Fruit fly (Drosophila melanogaster) whole organism, embryonic: Measurements from ENCODE around the gene eIF4G2.
A peak's percentile ranks its signal among the peaks of the same experiment; 100 is the strongest.

Experiments used
- ATbp ChIP-seq: fragments of 200-800 bp; sonication (Bioruptor generic); optimal IDR thresholded peaks from 2 replicates; lab custom pipeline; 2017; ENCODE audit warnings: missing biosample characterization, mild to moderate bottlenecking, missing genetic modification characterization, missing genetic modification reagents
- Abd-B ChIP-seq: fragments of 200-800 bp; sonication (Bioruptor generic); optimal IDR thresholded peaks from 2 replicates; lab custom pipeline; 2018; ENCODE audit warnings: missing biosample characterization, mild to moderate bottlenecking, missing genetic modification characterization, moderate library complexity
- CG10147 ChIP-seq: fragments of 200-800 bp; sonication (Bioruptor generic); optimal IDR thresholded peaks from 2 replicates; lab custom pipeline; 2019; ENCODE audit warnings: missing biosample characterization, mild to moderate bottlenecking, missing genetic modification characterization, moderate library complexity
- CG10979 ChIP-seq: fragments of 200-800 bp; sonication (Bioruptor generic); optimal IDR thresholded peaks from 2 replicates; lab custom pipeline; 2018; ENCODE audit warnings: missing biosample characterization, mild to moderate bottlenecking, missing genetic modification characterization, moderate library complexity
- CG11085 ChIP-seq: fragments of 200-800 bp; sonication (Bioruptor generic); IDR thresholded peaks from 2 replicates; pipeline ENCODE4 v1.3.6; 2022; ENCODE audit warnings: missing biosample characterization, missing genetic modification characterization
- CG11398 ChIP-seq: fragments of 200-800 bp; sonication (Bioruptor generic); optimal IDR thresholded peaks from 2 replicates; lab custom pipeline; 2016; ENCODE audit warnings: missing biosample characterization, missing genetic modification characterization
- CG12219 ChIP-seq: fragments of 200-800 bp; sonication (Bioruptor generic); optimal IDR thresholded peaks from 3 replicates; lab custom pipeline; 2018; ENCODE audit warnings: missing biosample characterization, mild to moderate bottlenecking, missing genetic modification characterization
- CG13624 ChIP-seq: fragments of 200-800 bp; sonication (Bioruptor generic); optimal IDR thresholded peaks from 2 replicates; lab custom pipeline; 2016; ENCODE audit warnings: missing biosample characterization, missing genetic modification characterization
- CG15073 ChIP-seq: fragments of 200-800 bp; sonication (Bioruptor generic); optimal IDR thresholded peaks from 2 replicates; lab custom pipeline; 2016; ENCODE audit warnings: missing biosample characterization, missing genetic modification characterization
- CG1529 ChIP-seq: fragments of 200-800 bp; sonication (Bioruptor generic); optimal IDR thresholded peaks from 3 replicates; lab custom pipeline; 2018; ENCODE audit warnings: missing biosample characterization, missing genetic modification characterization
- CG15514 ChIP-seq: fragments of 200-800 bp; sonication (Bioruptor generic); optimal IDR thresholded peaks from 3 replicates; lab custom pipeline; 2017; ENCODE audit warnings: missing biosample characterization, missing genetic modification characterization, mild to moderate bottlenecking, moderate library complexity, missing genetic modification reagents
- CG15696 ChIP-seq: fragments of 200-800 bp; sonication (Bioruptor generic); optimal IDR thresholded peaks from 2 replicates; lab custom pipeline; 2019; ENCODE audit warnings: missing biosample characterization, mild to moderate bottlenecking, missing genetic modification characterization, moderate library complexity
- CG18476 ChIP-seq: fragments of 200-800 bp; sonication (Bioruptor generic); optimal IDR thresholded peaks from 2 replicates; lab custom pipeline; 2016; ENCODE audit warnings: missing biosample characterization, mild to moderate bottlenecking, missing genetic modification characterization
- CG33213 ChIP-seq: fragments of 200-800 bp; sonication (Bioruptor generic); optimal IDR thresholded peaks from 3 replicates; lab custom pipeline; 2016; ENCODE audit warnings: missing biosample characterization, missing genetic modification characterization
- CG4404 ChIP-seq: fragments of 200-800 bp; sonication (Bioruptor generic); IDR thresholded peaks from 2 replicates; pipeline ENCODE4 v1.3.6; 2022; ENCODE audit warnings: missing biosample characterization, missing genetic modification characterization
- CG5953 ChIP-seq: fragments of 200-800 bp; sonication (Bioruptor generic); IDR thresholded peaks from 2 replicates; pipeline ENCODE4 v1.3.6; 2022; ENCODE audit warnings: missing biosample characterization, missing genetic modification characterization
- CG6654 ChIP-seq: fragments of 200-800 bp; sonication (Bioruptor generic); optimal IDR thresholded peaks from 2 replicates; lab custom pipeline; 2017; ENCODE audit warnings: missing biosample characterization, mild to moderate bottlenecking, missing genetic modification characterization
- CG6791 ChIP-seq: fragments of 200-800 bp; sonication (Bioruptor generic); IDR thresholded peaks from 3 replicates; pipeline ENCODE4 v1.3.6; 2022; ENCODE audit warnings: missing biosample characterization, missing genetic modification characterization; ENCODE audit not compliant: partially characterized antibody
- CG7271 ChIP-seq: fragments of 200-800 bp; sonication (Bioruptor generic); optimal IDR thresholded peaks from 2 replicates; lab custom pipeline; 2018; ENCODE audit warnings: missing biosample characterization, mild to moderate bottlenecking, missing genetic modification characterization, moderate library complexity
- CTCF ChIP-seq: fragments of 200-800 bp; sonication (Bioruptor generic); optimal IDR thresholded peaks from 2 replicates; lab custom pipeline; 2017; ENCODE audit warnings: missing biosample characterization, mild to moderate bottlenecking, missing genetic modification characterization, moderate library complexity
- D ChIP-seq, 2 experiments: fragments of 200-800 bp in 1 of 2; fragments of >200 bp in 1 of 2; sonication (Bioruptor generic) in 1 of 2; optimal IDR thresholded peaks; 2 replicates in 1 of 2; 3 replicates in 1 of 2; lab custom pipeline; 2017; ENCODE audit warnings: mild to moderate bottlenecking in 1 of 2, missing biosample characterization in 1 of 2, missing genetic modification characterization in 1 of 2, missing genetic modification reagents in 1 of 2
- Doc2 ChIP-seq: fragments of 200-800 bp; sonication (Bioruptor generic); IDR thresholded peaks from 2 replicates; pipeline ENCODE4 v1.3.6; 2022; ENCODE audit warnings: missing biosample characterization, missing genetic modification characterization
- Doc3 ChIP-seq: fragments of 200-800 bp; sonication (Bioruptor generic); IDR thresholded peaks from 3 replicates; pipeline ENCODE4 v1.3.6; 2022; ENCODE audit warnings: missing biosample characterization, missing genetic modification characterization; ENCODE audit not compliant: partially characterized antibody
- HHEX ChIP-seq: fragments of 200-800 bp; sonication (Bioruptor generic); optimal IDR thresholded peaks from 3 replicates; lab custom pipeline; 2017; ENCODE audit warnings: missing biosample characterization, mild to moderate bottlenecking, missing genetic modification characterization, missing genetic modification reagents
- Hr51 ChIP-seq, 2 experiments: fragments of 200-800 bp; sonication (Bioruptor generic); optimal IDR thresholded peaks; 2 replicates in 1 of 2; 3 replicates in 1 of 2; lab custom pipeline; 2016 to 2018; ENCODE audit warnings: missing biosample characterization in 2 of 2, missing genetic modification characterization in 2 of 2, mild to moderate bottlenecking in 1 of 2, moderate library complexity in 1 of 2
- Lhr ChIP-seq: fragments of 200-800 bp; sonication (Bioruptor generic); optimal IDR thresholded peaks from 3 replicates; lab custom pipeline; 2017; ENCODE audit warnings: mild to moderate bottlenecking, missing biosample characterization, missing genetic modification reagents, missing genetic modification characterization
- MBD-R2 ChIP-seq: fragments of 200-800 bp; sonication (Bioruptor generic); IDR thresholded peaks from 2 replicates; pipeline ENCODE4 v1.3.6; 2022; ENCODE audit warnings: missing biosample characterization, missing genetic modification characterization
- Mes4 ChIP-seq: fragments of 200-800 bp; sonication (Bioruptor generic); optimal IDR thresholded peaks from 2 replicates; lab custom pipeline; 2016; ENCODE audit warnings: missing biosample characterization, missing genetic modification characterization
- Oaz ChIP-seq: fragments of 200-800 bp; sonication (Bioruptor generic); IDR thresholded peaks from 2 replicates; pipeline ENCODE4 v1.3.6; 2022; ENCODE audit warnings: missing biosample characterization, missing genetic modification characterization
- Opbp ChIP-seq: fragments of 200-800 bp; sonication (Bioruptor generic); IDR thresholded peaks from 3 replicates; pipeline ENCODE4 v1.3.6; 2022; ENCODE audit warnings: missing biosample characterization, missing genetic modification characterization; ENCODE audit not compliant: partially characterized antibody
- Xbp1 ChIP-seq: fragments of 200-800 bp; sonication (Bioruptor generic); optimal IDR thresholded peaks from 3 replicates; lab custom pipeline; 2016; ENCODE audit warnings: missing biosample characterization, mild to moderate bottlenecking, missing genetic modification characterization
- bcd ChIP-seq: fragments of 200-800 bp; sonication (Bioruptor generic); optimal IDR thresholded peaks from 2 replicates; lab custom pipeline; 2017; ENCODE audit warnings: missing biosample characterization, mild to moderate bottlenecking, missing genetic modification characterization
- bowl ChIP-seq: fragments of 200-800 bp; sonication (Bioruptor generic); IDR thresholded peaks from 2 replicates; pipeline ENCODE4 v1.3.6; 2022; ENCODE audit warnings: missing biosample characterization, missing genetic modification characterization
- cad ChIP-seq: fragments of >200 bp; optimal IDR thresholded peaks from 2 replicates; lab custom pipeline; 2017; ENCODE audit warnings: missing biosample characterization, missing genetic modification characterization
- cas ChIP-seq: fragments of 200-800 bp; sonication (Bioruptor generic); IDR thresholded peaks from 2 replicates; pipeline ENCODE4 v1.3.6; 2022; ENCODE audit warnings: missing biosample characterization, missing genetic modification characterization
- dimm ChIP-seq: fragments of 200-800 bp; sonication (Bioruptor generic); IDR thresholded peaks from 2 replicates; pipeline ENCODE4 v1.3.6; 2022; ENCODE audit warnings: missing biosample characterization, missing genetic modification characterization
- ewg ChIP-seq: fragments of 200-800 bp; sonication (Bioruptor generic); optimal IDR thresholded peaks from 3 replicates; lab custom pipeline; 2017; ENCODE audit warnings: mild to moderate bottlenecking, missing biosample characterization, missing genetic modification reagents, missing genetic modification characterization
- gce ChIP-seq: fragments of 200-800 bp; sonication (Bioruptor generic); IDR thresholded peaks from 3 replicates; pipeline ENCODE4 v1.3.6; 2022; ENCODE audit warnings: missing biosample characterization, missing genetic modification characterization
- hbn ChIP-seq: fragments of 200-800 bp; sonication (Bioruptor generic); IDR thresholded peaks from 2 replicates; pipeline ENCODE4 v1.3.6; 2022; ENCODE audit warnings: missing biosample characterization, missing genetic modification characterization; ENCODE audit not compliant: partially characterized antibody
- kni ChIP-seq: fragments of 200-800 bp; sonication (Bioruptor generic); optimal IDR thresholded peaks from 3 replicates; lab custom pipeline; 2017; ENCODE audit warnings: mild to moderate bottlenecking, missing biosample characterization, missing genetic modification reagents, missing genetic modification characterization
- lilli ChIP-seq: fragments of 200-800 bp; sonication (Bioruptor generic); optimal IDR thresholded peaks from 3 replicates; lab custom pipeline; 2016; ENCODE audit warnings: missing biosample characterization, missing genetic modification characterization
- lmd ChIP-seq: fragments of 200-800 bp; sonication (Bioruptor generic); IDR thresholded peaks from 2 replicates; pipeline ENCODE4 v1.3.6; 2022; ENCODE audit warnings: missing biosample characterization, missing genetic modification characterization
- onecut ChIP-seq: fragments of 200-800 bp; sonication (Bioruptor generic); IDR thresholded peaks from 2 replicates; pipeline ENCODE4 v1.3.6; 2022; ENCODE audit warnings: missing biosample characterization, missing genetic modification characterization
- pb ChIP-seq: fragments of 200-800 bp; sonication (Bioruptor generic); optimal IDR thresholded peaks from 3 replicates; lab custom pipeline; 2016; ENCODE audit warnings: missing biosample characterization, missing genetic modification characterization
- prd ChIP-seq, 3 experiments: fragments of >200 bp in 2 of 3; fragments of 200-800 bp in 1 of 3; sonication (Bioruptor generic) in 1 of 3; optimal IDR thresholded peaks in 2 of 3; IDR thresholded peaks in 1 of 3; 2 replicates in 2 of 3; 3 replicates in 1 of 3; pipeline versions ENCODE4 v1.3.6 to Lab custom; 2017 to 2022; ENCODE audit warnings: missing biosample characterization in 1 of 3, missing genetic modification characterization in 1 of 3
- seq ChIP-seq: fragments of 200-800 bp; sonication (Bioruptor generic); IDR thresholded peaks from 2 replicates; pipeline ENCODE4 v1.3.6; 2022; ENCODE audit warnings: missing biosample characterization, missing genetic modification characterization
- sna ChIP-seq: fragments of 200-800 bp; sonication (Bioruptor generic); IDR thresholded peaks from 2 replicates; pipeline ENCODE4 v1.3.6; 2022; ENCODE audit warnings: missing biosample characterization, missing genetic modification characterization; ENCODE audit not compliant: partially characterized antibody
- vnd ChIP-seq: fragments of 200-800 bp; sonication (Bioruptor generic); IDR thresholded peaks from 3 replicates; pipeline ENCODE4 v1.3.6; 2022; ENCODE audit warnings: missing biosample characterization, missing genetic modification characterization; ENCODE audit not compliant: partially characterized antibody

Gene eIF4G2

dm6 chr3R:23781466-23781935, 37.5 kb downstream of the eIF4G2 start, which contains the start of the genes Nup98-96 and mbc (continued):
- TF ChIP-seq seq (GFP tag; lab: Robert Waterston, UW) (peak; percentile 76), CG11085 (peak; percentile 76), Doc2 (GFP tag; lab: Robert Waterston, UW) (0 out of 2 replicates have a peak, but pooled peaks have one; percentile 12), dimm (peak; percentile 68), CG15696 (peak; percentile 87), D (optimal IDR thresholded peaks at IDR 0.05; lab: Kevin White, UChicago) (peak; percentile 73), D (GFP tag; optimal IDR thresholded peaks at IDR 0.05; lab: Kevin White, UChicago) (peak; percentile 61), Xbp1 (peak; percentile 93), CG15073 (GFP tag; lab: Kevin White, UChicago) (no peak), bowl (GFP tag; lab: Robert Waterston, UW) (peak; percentile 15; the same call in 1 of the 2 replicates), CG13624 (peak; percentile 94), hbn (GFP tag; lab: Robert Waterston, UW) (no peak), prd (optimal IDR thresholded peaks at IDR 0.05; lab: Kevin White, UChicago) (no peak), prd (GFP tag; IDR thresholded peaks at IDR 0.05; lab: Robert Waterston, UW) (peak; percentile 92), CG11398 (GFP tag; lab: Kevin White, UChicago) (peak; percentile 69), CG6791 (peak; percentile 59; the same call in 2 of the 3 replicates), lilli (peak; percentile 94), vnd (no peak), CG1529 (peak; percentile 64), CG10147 (GFP tag; lab: Kevin White, UChicago) (peak; percentile 72), CG6654 (GFP tag; lab: Kevin White, UChicago) (peak; percentile 22), CG15514 (GFP tag; lab: Kevin White, UChicago) (peak; percentile 84), Hr51 (GFP tag; optimal IDR thresholded peaks at IDR 0.05; lab: Kevin White, UChicago) (peak; percentile 80 to 85), CG33213 (GFP tag; lab: Kevin White, UChicago) (peak; percentile 91), CG10979 (tag; lab: Kevin White, UChicago) (peak; percentile 71), bcd (GFP tag; lab: Kevin White, UChicago) (peak; percentile 84), Lhr (peak; percentile 87), HHEX (GFP tag; lab: Kevin White, UChicago) (peak; percentile 54), CG12219 (GFP tag; lab: Kevin White, UChicago) (peak; percentile 68), Opbp (0 out of 3 replicates have a peak, but pooled peaks have one; percentile 33), ATbp (GFP tag; lab: Kevin White, UChicago) (peak; percentile 48), CG5953 (GFP tag; lab: Robert Waterston, UW) (no peak; the same call in none of the 2 replicates), sna (GFP tag; lab: Robert Waterston, UW) (no peak), gce (GFP tag; lab: Robert Waterston, UW) (peak; percentile 48; the same call in 1 of the 3 replicates), pb (GFP tag; lab: Kevin White, UChicago) (peak; percentile 76), CG4404 (GFP tag; lab: Robert Waterston, UW) (peak; percentile 88), CG7271 (tag; lab: Kevin White, UChicago) (no peak), Mes4 (GFP tag; lab: Kevin White, UChicago) (peak; percentile 90), kni (GFP tag; lab: Kevin White, UChicago) (peak; percentile 42), CG18476 (GFP tag; lab: Kevin White, UChicago) (peak; percentile 86), Oaz (GFP tag; lab: Robert Waterston, UW) (peak; percentile 67; the same call in 1 of the 2 replicates), MBD-R2 (GFP tag; lab: Robert Waterston, UW) (peak; percentile 67; the same call in 1 of the 2 replicates), cad (GFP tag; lab: Kevin White, UChicago) (no peak), lmd (GFP tag; lab: Robert Waterston, UW) (peak; percentile 90), cas (GFP tag; lab: Robert Waterston, UW) (peak; percentile 66; the same call in 1 of the 2 replicates), ewg (GFP tag; lab: Kevin White, UChicago) (peak; percentile 86), CTCF (GFP tag; lab: Kevin White, UChicago) (peak; percentile 47), Doc3 (GFP tag; lab: Robert Waterston, UW) (no peak), onecut (peak; percentile 66), Abd-B (GFP tag; lab: Kevin White, UChicago) (peak; percentile 92)
